Fruit fly (Drosophila melanogaster) whole organism: ENCODE data around the gene Atg13.

Experiments used
- CG8478 ChIP-seq: fragments of >200 bp; optimal IDR thresholded peaks from 2 replicates; lab custom pipeline; 2018; ENCODE audit warnings: inconsistent platforms
- EcR ChIP-seq, 2 experiments: fragments of >200 bp; optimal IDR thresholded peaks; 2 replicates each; lab custom pipeline; 2017; ENCODE audit warnings: missing biosample characterization in 2 of 2, missing genetic modification characterization in 2 of 2, missing genetic modification reagents in 2 of 2
- pan ChIP-seq: fragments of >200 bp; optimal IDR thresholded peaks from 2 replicates; lab custom pipeline; 2017
- psq ChIP-seq: fragments of >200 bp; optimal IDR thresholded peaks from 2 replicates; lab custom pipeline; 2017
- usp ChIP-seq: fragments of >200 bp; optimal IDR thresholded peaks from 2 replicates; lab custom pipeline; 2017; ENCODE audit warnings: missing biosample characterization, missing genetic modification characterization, mixed read lengths

DNA sequence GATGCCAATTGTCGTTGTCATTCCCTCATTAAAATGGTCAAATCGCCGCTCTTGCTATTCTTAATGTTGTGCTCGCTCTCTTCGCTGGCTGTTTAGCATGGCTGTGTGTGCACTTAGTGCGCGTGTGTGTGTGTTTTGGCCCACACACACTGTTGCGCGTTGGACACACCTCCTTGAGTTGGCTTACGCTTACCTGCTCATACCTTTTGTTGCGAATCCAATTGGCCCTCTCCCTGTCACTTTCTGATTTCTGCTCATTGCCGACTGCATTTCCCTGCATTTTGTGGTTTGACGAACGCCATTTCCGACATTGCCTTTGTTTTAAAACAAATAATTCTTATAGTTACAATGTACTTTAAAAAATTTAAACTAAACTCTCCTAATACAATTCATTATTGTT lies 14.6 kb upstream of the Atg13 start:
- TF ChIP-seq EcR (GFP tag; optimal IDR thresholded peaks at IDR 0.05; lab: Kevin White, UChicago) (no peak), pan (lab: Kevin White, UChicago) (no peak), usp (GFP tag; lab: Kevin White, UChicago) (no peak), psq (lab: Kevin White, UChicago) (no peak), CG8478 (lab: Kevin White, UChicago) (no peak)
